Fruit fly (Drosophila melanogaster) whole organism, embryonic: ENCODE results near the gene rost.
A peak's percentile ranks its signal among the peaks of the same experiment; 100 is the strongest.

Experiments
- ATbp ChIP-seq: fragments of 200-800 bp; sonication (Bioruptor generic); optimal IDR thresholded peaks from 2 replicates; lab custom pipeline; 2017; ENCODE audit warnings: missing biosample characterization, mild to moderate bottlenecking, missing genetic modification characterization, missing genetic modification reagents
- Abd-B ChIP-seq: fragments of 200-800 bp; sonication (Bioruptor generic); optimal IDR thresholded peaks from 2 replicates; lab custom pipeline; 2018; ENCODE audit warnings: missing biosample characterization, mild to moderate bottlenecking, missing genetic modification characterization, moderate library complexity
- Antp ChIP-seq: fragments of 200-800 bp; sonication (Bioruptor generic); optimal IDR thresholded peaks from 3 replicates; lab custom pipeline; 2016; ENCODE audit warnings: missing biosample characterization, missing genetic modification characterization
- Atf3 ChIP-seq: fragments of 200-800 bp; sonication (Bioruptor generic); optimal IDR thresholded peaks from 3 replicates; lab custom pipeline; 2016; ENCODE audit warnings: missing biosample characterization, missing genetic modification characterization
- BtbVII ChIP-seq: fragments of 200-800 bp; sonication (Bioruptor generic); optimal IDR thresholded peaks from 3 replicates; lab custom pipeline; 2017; ENCODE audit warnings: missing biosample characterization, mild to moderate bottlenecking, missing genetic modification characterization
- CG10147 ChIP-seq: fragments of 200-800 bp; sonication (Bioruptor generic); optimal IDR thresholded peaks from 2 replicates; lab custom pipeline; 2019; ENCODE audit warnings: missing biosample characterization, mild to moderate bottlenecking, missing genetic modification characterization, moderate library complexity
- CG10565 ChIP-seq: fragments of 200-800 bp; sonication (Bioruptor generic); optimal IDR thresholded peaks from 3 replicates; lab custom pipeline; 2016; ENCODE audit warnings: missing biosample characterization, mild to moderate bottlenecking, missing genetic modification characterization
- CG11723 ChIP-seq: fragments of 200-800 bp; sonication (Bioruptor generic); optimal IDR thresholded peaks from 2 replicates; lab custom pipeline; 2017; ENCODE audit warnings: missing biosample characterization, mild to moderate bottlenecking, missing genetic modification characterization
- CG12104 ChIP-seq: fragments of 200-800 bp; sonication (Bioruptor generic); optimal IDR thresholded peaks from 3 replicates; lab custom pipeline; 2016; ENCODE audit warnings: missing biosample characterization, missing genetic modification characterization
- CG12236 ChIP-seq: fragments of 200-800 bp; sonication (Bioruptor generic); optimal IDR thresholded peaks from 2 replicates; lab custom pipeline; 2016; ENCODE audit warnings: missing biosample characterization, missing genetic modification characterization
- CG12942 ChIP-seq: fragments of 200-800 bp; sonication (Bioruptor generic); optimal IDR thresholded peaks from 3 replicates; lab custom pipeline; 2016; ENCODE audit warnings: missing biosample characterization, missing genetic modification characterization
- CG15011 ChIP-seq: fragments of 200-800 bp; sonication (Bioruptor generic); optimal IDR thresholded peaks from 3 replicates; lab custom pipeline; 2018; ENCODE audit warnings: missing biosample characterization, mild to moderate bottlenecking, missing genetic modification characterization
- CG15601 ChIP-seq: fragments of 200-800 bp; sonication (Bioruptor generic); optimal IDR thresholded peaks from 3 replicates; lab custom pipeline; 2019; ENCODE audit warnings: missing biosample characterization, mild to moderate bottlenecking, missing genetic modification characterization, moderate library complexity
- CG17568 ChIP-seq: fragments of 200-800 bp; sonication (Bioruptor generic); optimal IDR thresholded peaks from 2 replicates; lab custom pipeline; 2018; ENCODE audit warnings: missing biosample characterization, mild to moderate bottlenecking, missing genetic modification characterization, moderate library complexity
- CG31388 ChIP-seq: fragments of 200-800 bp; sonication (Bioruptor generic); optimal IDR thresholded peaks from 2 replicates; lab custom pipeline; 2016; ENCODE audit warnings: missing biosample characterization, missing genetic modification characterization
- CG4282 ChIP-seq: fragments of 200-800 bp; sonication (Bioruptor generic); optimal IDR thresholded peaks from 2 replicates; lab custom pipeline; 2016; ENCODE audit warnings: missing biosample characterization, missing genetic modification characterization
- CG5180 ChIP-seq: fragments of 200-800 bp; sonication (Bioruptor generic); optimal IDR thresholded peaks from 3 replicates; lab custom pipeline; 2017; ENCODE audit warnings: missing biosample characterization, missing genetic modification characterization, mild to moderate bottlenecking, moderate library complexity, missing genetic modification reagents
- CG6654 ChIP-seq: fragments of 200-800 bp; sonication (Bioruptor generic); optimal IDR thresholded peaks from 2 replicates; lab custom pipeline; 2017; ENCODE audit warnings: missing biosample characterization, mild to moderate bottlenecking, missing genetic modification characterization
- CG7556 ChIP-seq: fragments of 200-800 bp; sonication (Bioruptor generic); optimal IDR thresholded peaks from 2 replicates; lab custom pipeline; 2017; ENCODE audit warnings: missing biosample characterization, mild to moderate bottlenecking, missing genetic modification characterization
- CG8281 ChIP-seq: fragments of 200-800 bp; sonication (Bioruptor generic); optimal IDR thresholded peaks from 2 replicates; lab custom pipeline; 2018; ENCODE audit warnings: missing biosample characterization, mild to moderate bottlenecking, missing genetic modification characterization, moderate library complexity
- CG9817 ChIP-seq: fragments of 200-800 bp; sonication (Bioruptor generic); optimal IDR thresholded peaks from 2 replicates; lab custom pipeline; 2018; ENCODE audit warnings: missing biosample characterization, mild to moderate bottlenecking, missing genetic modification characterization, moderate library complexity
- Dbx ChIP-seq: fragments of 200-800 bp; sonication (Bioruptor generic); IDR thresholded peaks from 3 replicates; pipeline ENCODE4 v1.3.6; 2022; ENCODE audit warnings: missing biosample characterization, missing genetic modification characterization
- Dip3 ChIP-seq: fragments of 200-800 bp; sonication (Bioruptor generic); optimal IDR thresholded peaks from 3 replicates; lab custom pipeline; 2016; ENCODE audit warnings: missing biosample characterization, missing genetic modification characterization
- Doc3 ChIP-seq: fragments of 200-800 bp; sonication (Bioruptor generic); IDR thresholded peaks from 3 replicates; pipeline ENCODE4 v1.3.6; 2022; ENCODE audit warnings: missing biosample characterization, missing genetic modification characterization; ENCODE audit not compliant: partially characterized antibody
- Hand ChIP-seq: fragments of 200-800 bp; sonication (Bioruptor generic); optimal IDR thresholded peaks from 2 replicates; lab custom pipeline; 2017; ENCODE audit warnings: mild to moderate bottlenecking, missing biosample characterization, missing genetic modification reagents, missing genetic modification characterization
- Meics ChIP-seq: fragments of 200-800 bp; sonication (Bioruptor generic); optimal IDR thresholded peaks from 2 replicates; lab custom pipeline; 2017; ENCODE audit warnings: missing biosample characterization, mild to moderate bottlenecking, missing genetic modification characterization
- Side ChIP-seq: fragments of 200-800 bp; sonication (Bioruptor generic); optimal IDR thresholded peaks from 2 replicates; lab custom pipeline; 2016; ENCODE audit warnings: missing biosample characterization, missing genetic modification characterization
- TFAM ChIP-seq: fragments of 200-800 bp; sonication (Bioruptor generic); optimal IDR thresholded peaks from 2 replicates; lab custom pipeline; 2017; ENCODE audit warnings: missing biosample characterization, missing genetic modification characterization, inconsistent platforms
- Trl ChIP-seq, 3 experiments: fragments of >200 bp in 2 of 3; fragments of 200-800 bp in 1 of 3; sonication (Bioruptor generic) in 1 of 3; optimal IDR thresholded peaks; 2 replicates in 1 of 3; 3 replicates in 2 of 3; lab custom pipeline; 2016 to 2017; ENCODE audit warnings: missing biosample characterization in 1 of 3, missing genetic modification characterization in 1 of 3
- YL-1 ChIP-seq: fragments of 200-800 bp; sonication (Bioruptor generic); optimal IDR thresholded peaks from 3 replicates; lab custom pipeline; 2017; ENCODE audit warnings: missing biosample characterization, mild to moderate bottlenecking, missing genetic modification characterization
- ara ChIP-seq: fragments of 200-800 bp; sonication (Bioruptor generic); IDR thresholded peaks from 2 replicates; pipeline ENCODE4 v1.3.6; 2022; ENCODE audit warnings: missing biosample characterization, missing genetic modification characterization
- ase ChIP-seq: fragments of 200-800 bp; sonication (Bioruptor generic); IDR thresholded peaks from 3 replicates; pipeline ENCODE4 v1.3.6; 2022; ENCODE audit warnings: missing biosample characterization, missing genetic modification characterization
- br ChIP-seq: fragments of >200 bp; optimal IDR thresholded peaks from 2 replicates; lab custom pipeline; 2017
- caup ChIP-seq: fragments of 200-800 bp; sonication (Bioruptor generic); optimal IDR thresholded peaks from 3 replicates; lab custom pipeline; 2017; ENCODE audit warnings: missing biosample characterization, mild to moderate bottlenecking, missing genetic modification characterization, moderate library complexity; ENCODE audit not compliant: severe bottlenecking
- cwo ChIP-seq: fragments of 200-800 bp; sonication (Bioruptor generic); optimal IDR thresholded peaks from 3 replicates; lab custom pipeline; 2017; ENCODE audit warnings: missing biosample characterization, missing genetic modification characterization, mild to moderate bottlenecking, moderate library complexity, missing genetic modification reagents
- dmrt11E ChIP-seq: fragments of 200-800 bp; sonication (Bioruptor generic); optimal IDR thresholded peaks from 3 replicates; lab custom pipeline; 2018; ENCODE audit warnings: missing biosample characterization, mild to moderate bottlenecking, missing genetic modification characterization, moderate library complexity
- dpn ChIP-seq, 2 experiments: fragments of 200-800 bp; sonication (Bioruptor generic); optimal IDR thresholded peaks; 3 replicates each; lab custom pipeline; 2016; ENCODE audit warnings: missing biosample characterization in 2 of 2, missing genetic modification characterization in 2 of 2
- emc ChIP-seq: fragments of 200-800 bp; sonication (Bioruptor generic); optimal IDR thresholded peaks from 2 replicates; lab custom pipeline; 2016; ENCODE audit warnings: missing biosample characterization, missing genetic modification characterization
- en ChIP-seq: fragments of 200-800 bp; sonication (Bioruptor generic); optimal IDR thresholded peaks from 2 replicates; lab custom pipeline; 2016; ENCODE audit warnings: missing biosample characterization, missing genetic modification characterization
- hkb ChIP-seq, 2 experiments: fragments of 200-800 bp in 1 of 2; fragments of >200 bp in 1 of 2; sonication (Bioruptor generic) in 1 of 2; IDR thresholded peaks in 1 of 2; optimal IDR thresholded peaks in 1 of 2; 2 replicates each; pipeline versions ENCODE4 v1.3.6 to Lab custom; 2017 to 2022; ENCODE audit warnings: missing biosample characterization in 1 of 2, missing genetic modification characterization in 1 of 2
- klu ChIP-seq: fragments of 200-800 bp; sonication (Bioruptor generic); IDR thresholded peaks from 2 replicates; pipeline ENCODE4 v1.3.6; 2022; ENCODE audit warnings: missing biosample characterization, missing genetic modification characterization
- nom ChIP-seq: fragments of 200-800 bp; sonication (Bioruptor generic); optimal IDR thresholded peaks from 2 replicates; lab custom pipeline; 2017; ENCODE audit warnings: missing biosample characterization, missing genetic modification characterization, mild to moderate bottlenecking, moderate library complexity, missing genetic modification reagents
- oc ChIP-seq: fragments of 200-800 bp; sonication (Bioruptor generic); optimal IDR thresholded peaks from 2 replicates; lab custom pipeline; 2018; ENCODE audit warnings: missing biosample characterization, mild to moderate bottlenecking, missing genetic modification characterization, moderate library complexity
- scrt ChIP-seq: fragments of 200-800 bp; sonication (Bioruptor generic); optimal IDR thresholded peaks from 2 replicates; lab custom pipeline; 2018; ENCODE audit warnings: missing biosample characterization, mild to moderate bottlenecking, missing genetic modification characterization, moderate library complexity
- sd ChIP-seq: fragments of 200-800 bp; sonication (Bioruptor generic); optimal IDR thresholded peaks from 3 replicates; lab custom pipeline; 2018; ENCODE audit warnings: missing biosample characterization, mild to moderate bottlenecking, missing genetic modification characterization, moderate library complexity
- tgo ChIP-seq: fragments of 200-800 bp; sonication (Bioruptor generic); IDR thresholded peaks from 3 replicates; pipeline ENCODE4 v1.3.6; 2022; ENCODE audit warnings: missing biosample characterization, missing genetic modification characterization
- tup ChIP-seq: fragments of 200-800 bp; sonication (Bioruptor generic); optimal IDR thresholded peaks from 2 replicates; lab custom pipeline; 2016; ENCODE audit warnings: missing biosample characterization, mild to moderate bottlenecking, missing genetic modification characterization, moderate library complexity
- twi ChIP-seq: fragments of 200-800 bp; optimal IDR thresholded peaks from 2 replicates; lab custom pipeline; 2019; ENCODE audit warnings: missing biosample characterization, mild to moderate bottlenecking, missing genetic modification characterization, moderate library complexity
- unc-4 ChIP-seq: fragments of 200-800 bp; sonication (Bioruptor generic); IDR thresholded peaks from 2 replicates; pipeline ENCODE4 v1.3.6; 2022; ENCODE audit warnings: missing biosample characterization, missing genetic modification characterization; ENCODE audit not compliant: partially characterized antibody

rost gene

dm6 chr2L:8989037-8989591, at the start of gene rost:
rost (minus strand) TSS chr2L:8989539.
- TF ChIP-seq ase: no peak
- peak; percentile 77 for TF ChIP-seq CG5180 (GFP tag; lab: Kevin White, UChicago)
- peak; percentile 3 for TF ChIP-seq sd (tag; lab: Kevin White, UChicago)
- TF ChIP-seq CG8281 (tag; lab: Kevin White, UChicago): no peak
- no peak for TF ChIP-seq CG15601 (tag; lab: Kevin White, UChicago)
- no peak for TF ChIP-seq CG7556 (GFP tag; lab: Kevin White, UChicago)
- no peak for TF ChIP-seq hkb (optimal IDR thresholded peaks at IDR 0.05; lab: Kevin White, UChicago)
- no peak for TF ChIP-seq hkb (GFP tag; IDR thresholded peaks at IDR 0.05; lab: Robert Waterston, UW)
- no peak for TF ChIP-seq Dip3 (GFP tag; lab: Kevin White, UChicago)
- peak; percentile 57 for TF ChIP-seq nom (GFP tag; lab: Kevin White, UChicago)
- no peak for TF ChIP-seq oc (tag; lab: Kevin White, UChicago)
- TF ChIP-seq Antp (GFP tag; lab: Kevin White, UChicago): no peak
- no peak for TF ChIP-seq CG15011
- no peak for TF ChIP-seq CG12236 (GFP tag; lab: Kevin White, UChicago)
- TF ChIP-seq scrt (GFP tag; lab: Kevin White, UChicago): no peak
- TF ChIP-seq tup (GFP tag; lab: Kevin White, UChicago): no peak
- no peak for TF ChIP-seq CG10565
- TF ChIP-seq twi: no peak
- TF ChIP-seq CG4282 (GFP tag; lab: Kevin White, UChicago): no peak
- TF ChIP-seq YL-1 (GFP tag; lab: Kevin White, UChicago): no peak
- TF ChIP-seq Hand: no peak
- TF ChIP-seq CG6654 (GFP tag; lab: Kevin White, UChicago): no peak
- TF ChIP-seq emc (GFP tag; lab: Kevin White, UChicago): no peak
- TF ChIP-seq Trl (optimal IDR thresholded peaks at IDR 0.05; lab: Kevin White, UChicago): peak; percentile 11 to 57
- TF ChIP-seq Trl (GFP tag; optimal IDR thresholded peaks at IDR 0.05; lab: Kevin White, UChicago): no peak
- no peak for TF ChIP-seq CG12942 (GFP tag; lab: Kevin White, UChicago)
- no peak for TF ChIP-seq Doc3 (GFP tag; lab: Robert Waterston, UW)
- no peak for TF ChIP-seq Meics (GFP tag; lab: Kevin White, UChicago)
- TF ChIP-seq Side (GFP tag; lab: Kevin White, UChicago): no peak
- TF ChIP-seq Abd-B (GFP tag; lab: Kevin White, UChicago): no peak
- no peak for TF ChIP-seq caup (GFP tag; lab: Kevin White, UChicago)
- TF ChIP-seq CG10147 (GFP tag; lab: Kevin White, UChicago): no peak
- TF ChIP-seq CG9817: no peak
- no peak for TF ChIP-seq CG31388 (GFP tag; lab: Kevin White, UChicago)
- no peak for TF ChIP-seq Atf3 (GFP tag; lab: Kevin White, UChicago)
- no peak for TF ChIP-seq klu (GFP tag; lab: Robert Waterston, UW)
- TF ChIP-seq ATbp (GFP tag; lab: Kevin White, UChicago): no peak
- no peak for TF ChIP-seq BtbVII (GFP tag; lab: Kevin White, UChicago)
- no peak for TF ChIP-seq TFAM (GFP tag; lab: Kevin White, UChicago)
- no peak for TF ChIP-seq CG12104 (GFP tag; lab: Kevin White, UChicago)
- no peak for TF ChIP-seq br (lab: Kevin White, UChicago)
- no peak for TF ChIP-seq Dbx (GFP tag; lab: Robert Waterston, UW)
- no peak for TF ChIP-seq tgo (GFP tag; lab: Robert Waterston, UW)
- TF ChIP-seq dmrt11E (tag; lab: Kevin White, UChicago): no peak
- TF ChIP-seq CG17568 (GFP tag; lab: Kevin White, UChicago): no peak
- peak; percentile 40 for TF ChIP-seq cwo
- TF ChIP-seq en: no peak
- TF ChIP-seq ara (GFP tag; lab: Robert Waterston, UW): no peak
- no peak for TF ChIP-seq unc-4 (GFP tag; lab: Robert Waterston, UW)
- TF ChIP-seq dpn (GFP tag; optimal IDR thresholded peaks at IDR 0.05; lab: Kevin White, UChicago): no peak
- TF ChIP-seq CG11723: no peak
